Fruit fly (Drosophila melanogaster) whole organism, wandering third instar larva: ENCODE results near the gene CG31817.

Experiments
- HLH106 ChIP-seq: fragments of 200-800 bp; optimal IDR thresholded peaks from 3 replicates; lab custom pipeline; 2019; ENCODE audit warnings: missing biosample characterization, mild to moderate bottlenecking, missing genetic modification characterization, moderate library complexity
- Mio ChIP-seq: sonication (Bioruptor generic); optimal IDR thresholded peaks from 2 replicates; lab custom pipeline; 2016; ENCODE audit warnings: missing biosample characterization, missing genetic modification characterization
- Myc ChIP-seq: fragments of >200 bp; optimal IDR thresholded peaks from 2 replicates; lab custom pipeline; 2017
- Sp1 ChIP-seq: fragments of 200-800 bp; sonication (Bioruptor generic); optimal IDR thresholded peaks from 3 replicates; lab custom pipeline; 2019; ENCODE audit warnings: missing biosample characterization, mild to moderate bottlenecking, missing genetic modification characterization, moderate library complexity
- br ChIP-seq: fragments of 200-800 bp; sonication (Bioruptor generic); optimal IDR thresholded peaks from 2 replicates; lab custom pipeline; 2016; ENCODE audit warnings: missing biosample characterization, missing genetic modification characterization
- fru ChIP-seq: fragments of 200-800 bp; sonication (Bioruptor generic); optimal IDR thresholded peaks from 3 replicates; lab custom pipeline; 2016; ENCODE audit warnings: missing biosample characterization, mild to moderate bottlenecking, missing genetic modification characterization
- h ChIP-seq: fragments of 200-800 bp; sonication (Bioruptor generic); optimal IDR thresholded peaks from 3 replicates; lab custom pipeline; 2016; ENCODE audit warnings: missing biosample characterization, mild to moderate bottlenecking, missing genetic modification characterization
- lola ChIP-seq: fragments of >200 bp; optimal IDR thresholded peaks from 2 replicates; lab custom pipeline; 2017; ENCODE audit warnings: missing biosample characterization, missing genetic modification characterization
- sage ChIP-seq: fragments of 200-800 bp; sonication (Bioruptor generic); optimal IDR thresholded peaks from 2 replicates; lab custom pipeline; 2016; ENCODE audit warnings: missing biosample characterization, mild to moderate bottlenecking, missing genetic modification characterization

DNA sequence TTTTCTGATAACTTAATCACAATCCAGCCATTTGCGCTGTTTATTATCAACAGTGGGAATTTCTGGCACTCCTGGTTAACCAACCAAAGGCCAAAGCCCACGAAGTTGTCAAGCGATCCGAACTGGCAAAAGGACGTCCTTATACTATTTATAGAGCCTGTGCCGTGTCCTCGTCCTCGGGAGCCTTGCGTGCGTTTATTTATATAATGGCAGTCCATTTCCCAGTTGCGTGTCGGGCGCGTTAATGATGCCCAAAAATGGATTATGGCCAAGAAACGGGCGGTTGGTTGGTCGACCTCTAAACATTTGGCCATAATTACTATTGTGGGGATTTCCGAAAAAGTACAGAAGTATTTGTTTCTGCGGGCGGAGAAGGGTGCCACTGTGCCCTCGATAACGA, 17.3 kb downstream of the CG31817 start:
- no peak for TF ChIP-seq fru (GFP tag; lab: Kevin White, UChicago)
- TF ChIP-seq Sp1, result no peak
- TF ChIP-seq HLH106, result no peak
- TF ChIP-seq Mio, result no peak
- TF ChIP-seq h (GFP tag; lab: Kevin White, UChicago), result no peak
- TF ChIP-seq Myc (lab: Kevin White, UChicago), result no peak
- no peak for TF ChIP-seq sage (GFP tag; lab: Kevin White, UChicago)
- TF ChIP-seq lola, result no peak
- no peak for TF ChIP-seq br (GFP tag; lab: Kevin White, UChicago)
